Worm (Caenorhabditis elegans) whole organism, L1 larva: ENCODE measurements around the gene col-13.

Experiments
- F16B12.6 ChIP-seq: fragments of 150-350 bp; optimal IDR thresholded peaks from 2 replicates; lab custom pipeline; 2014; ENCODE audit warnings: missing biosample characterization, missing genetic modification characterization
- aly-2 ChIP-seq: fragments of 150-350 bp; optimal IDR thresholded peaks from 2 replicates; lab custom pipeline; 2014; ENCODE audit warnings: missing biosample characterization, missing genetic modification characterization
- ama-1 ChIP-seq: fragments of 150-350 bp; optimal IDR thresholded peaks from 2 replicates; lab custom pipeline; 2014
- blmp-1 ChIP-seq: fragments of 150-350 bp; optimal IDR thresholded peaks from 2 replicates; lab custom pipeline; 2014; ENCODE audit warnings: missing biosample characterization, missing genetic modification characterization
- ceh-8 ChIP-seq: fragments of 200-800 bp; sonication (Bioruptor generic); optimal IDR thresholded peaks from 2 replicates; lab custom pipeline; 2018; ENCODE audit warnings: mild to moderate bottlenecking, missing genetic modification characterization, moderate library complexity, missing compliant biosample characterization
- ceh-88 ChIP-seq: fragments of 200-800 bp; sonication (Bioruptor generic); IDR thresholded peaks from 2 replicates; pipeline ENCODE4 v1.3.6; 2022; ENCODE audit warnings: missing genetic modification characterization, missing compliant biosample characterization
- dsc-1 ChIP-seq: sonication (generic microtip); optimal IDR thresholded peaks from 2 replicates; lab custom pipeline; 2016; ENCODE audit warnings: mild to moderate bottlenecking, missing genetic modification characterization, missing compliant biosample characterization
- efl-1 ChIP-seq, 4 experiments: fragments of 150-350 bp; optimal IDR thresholded peaks in 3 of 4; peaks in 1 of 4; 1 replicate in 1 of 4; 2 replicates in 3 of 4; lab custom pipeline; 2014; ENCODE audit warnings: missing biosample characterization in 2 of 4, missing genetic modification characterization in 2 of 4, missing genetic modification reagents in 2 of 4
- fkh-10 ChIP-seq: sonication (generic microtip); optimal IDR thresholded peaks from 2 replicates; lab custom pipeline; 2017; ENCODE audit warnings: missing biosample characterization, missing genetic modification reagents, missing genetic modification characterization
- fkh-4 ChIP-seq: sonication (generic microtip); optimal IDR thresholded peaks from 2 replicates; lab custom pipeline; 2016; ENCODE audit warnings: missing compliant biosample characterization, missing genetic modification characterization, borderline replicate concordance
- fkh-8 ChIP-seq: sonication (generic microtip); optimal IDR thresholded peaks from 2 replicates; lab custom pipeline; 2016; ENCODE audit warnings: mild to moderate bottlenecking, missing genetic modification characterization, missing compliant biosample characterization
- hlh-17 ChIP-seq: fragments of 200-800 bp; sonication (Bioruptor generic); optimal IDR thresholded peaks from 2 replicates; lab custom pipeline; 2018; ENCODE audit warnings: missing genetic modification characterization, mild to moderate bottlenecking, missing compliant biosample characterization, moderate library complexity, borderline replicate concordance
- hlh-4 ChIP-seq: sonication (generic microtip); optimal IDR thresholded peaks from 2 replicates; lab custom pipeline; 2016; ENCODE audit warnings: mild to moderate bottlenecking, missing genetic modification characterization, missing compliant biosample characterization
- isw-1 ChIP-seq: fragments of 200-800 bp; sonication (Bioruptor generic); IDR thresholded peaks from 2 replicates; pipeline ENCODE4 v1.3.6; 2022; ENCODE audit warnings: missing genetic modification characterization, missing compliant biosample characterization
- lin-14 ChIP-seq: fragments of 200-800 bp; sonication (Bioruptor generic); optimal IDR thresholded peaks from 2 replicates; lab custom pipeline; 2018; ENCODE audit warnings: mild to moderate bottlenecking, missing genetic modification characterization, moderate library complexity, missing compliant biosample characterization
- lin-15B ChIP-seq: fragments of 150-350 bp; sonication (generic microtip); optimal IDR thresholded peaks from 3 replicates; lab custom pipeline; 2014; ENCODE audit warnings: missing biosample characterization, missing genetic modification characterization
- lin-39 ChIP-seq: fragments of 150-350 bp; optimal IDR thresholded peaks from 2 replicates; lab custom pipeline; 2014; ENCODE audit warnings: missing biosample characterization, missing genetic modification reagents, missing genetic modification characterization
- lir-3 ChIP-seq: sonication (generic microtip); optimal IDR thresholded peaks from 2 replicates; lab custom pipeline; 2016; ENCODE audit warnings: mild to moderate bottlenecking, missing genetic modification characterization, moderate library complexity, missing compliant biosample characterization; ENCODE audit not compliant: poor library complexity
- lsy-2 ChIP-seq, 2 experiments: fragments of 150-350 bp; optimal IDR thresholded peaks; 2 replicates each; lab custom pipeline; 2014; ENCODE audit warnings: missing biosample characterization in 2 of 2, missing genetic modification characterization in 2 of 2
- mab-9 ChIP-seq: fragments of 200-800 bp; sonication (Bioruptor generic); IDR thresholded peaks from 2 replicates; pipeline ENCODE4 v1.3.6; 2022; ENCODE audit warnings: missing genetic modification reagents, missing genetic modification characterization, missing compliant biosample characterization
- mdl-1 ChIP-seq, 2 experiments: fragments of 150-350 bp; optimal IDR thresholded peaks; 2 replicates each; lab custom pipeline; 2014 to 2017; ENCODE audit warnings: missing biosample characterization in 2 of 2, missing genetic modification characterization in 2 of 2, inconsistent platforms in 1 of 2
- nhr-20 ChIP-seq: sonication (generic microtip); optimal IDR thresholded peaks from 2 replicates; lab custom pipeline; 2016; ENCODE audit warnings: mild to moderate bottlenecking, missing genetic modification characterization, missing compliant biosample characterization
- nhr-47 ChIP-seq: sonication (generic microtip); optimal IDR thresholded peaks from 2 replicates; lab custom pipeline; 2016; ENCODE audit warnings: mild to moderate bottlenecking, missing genetic modification characterization, moderate library complexity, missing compliant biosample characterization
- nhr-71 ChIP-seq: sonication (generic microtip); optimal IDR thresholded peaks from 2 replicates; lab custom pipeline; 2016; ENCODE audit warnings: mild to moderate bottlenecking, missing genetic modification characterization, moderate library complexity, missing compliant biosample characterization
- nhr-85 ChIP-seq: sonication (generic microtip); peaks from one replicate; lab custom pipeline; 2016; ENCODE audit warnings: missing genetic modification characterization, inconsistent platforms, missing compliant biosample characterization
- pax-3 ChIP-seq: fragments of 200-800 bp; sonication (Bioruptor generic); optimal IDR thresholded peaks from 2 replicates; lab custom pipeline; 2018; ENCODE audit warnings: mild to moderate bottlenecking, missing genetic modification characterization, moderate library complexity, missing compliant biosample characterization
- snpc-4 ChIP-seq: fragments of 150-350 bp; optimal IDR thresholded peaks from 2 replicates; lab custom pipeline; 2014; ENCODE audit warnings: missing biosample characterization, missing genetic modification characterization
- snu-23 ChIP-seq: sonication (generic microtip); optimal IDR thresholded peaks from 2 replicates; lab custom pipeline; 2016; ENCODE audit warnings: missing genetic modification characterization, missing compliant biosample characterization
- sup-37 ChIP-seq: fragments of 200-800 bp; sonication (Bioruptor generic); optimal IDR thresholded peaks from 2 replicates; lab custom pipeline; 2018; ENCODE audit warnings: mild to moderate bottlenecking, missing genetic modification characterization, missing compliant biosample characterization
- swsn-7 ChIP-seq: sonication (generic microtip); optimal IDR thresholded peaks from 2 replicates; lab custom pipeline; 2016; ENCODE audit warnings: missing genetic modification characterization, missing compliant biosample characterization
- tlp-1 ChIP-seq: fragments of 150-350 bp; optimal IDR thresholded peaks from 2 replicates; lab custom pipeline; 2014; ENCODE audit warnings: missing biosample characterization, missing genetic modification characterization
- unc-30 ChIP-seq: sonication (generic microtip); optimal IDR thresholded peaks from 2 replicates; lab custom pipeline; 2017; ENCODE audit warnings: missing biosample characterization, missing genetic modification characterization
- vab-15 ChIP-seq: sonication (generic microtip); optimal IDR thresholded peaks from 2 replicates; lab custom pipeline; 2017; ENCODE audit warnings: missing genotype, mild to moderate bottlenecking, missing genetic modification characterization, missing compliant biosample characterization
- zag-1 ChIP-seq: fragments of 150-350 bp; optimal IDR thresholded peaks from 2 replicates; lab custom pipeline; 2014; ENCODE audit warnings: missing biosample characterization, missing genetic modification characterization

Gene col-13

ce11 chrV:10466607-10467092 is 44.9 kb upstream of the col-13 start (continued):
- TF ChIP-seq isw-1 (GFP tag; lab: Robert Waterston, UW) (peak; percentile 76), tlp-1 (tag; lab: Kevin White, UChicago) (no peak), zag-1 (tag; lab: Kevin White, UChicago) (peak; percentile 93)

- TF ChIP-seq nhr-47 (tag; lab: Kevin White, UChicago) (peak; percentile 73), efl-1 (optimal IDR thresholded peaks at IDR 0.05; lab: Kevin White, UChicago) (no peak), efl-1 (GFP tag; optimal IDR thresholded peaks at IDR 0.05 in 1 of 2; lab: Kevin White, UChicago) (peak in 1 of 2 experiments; percentile 7), lin-15B (tag; lab: Kevin White, UChicago) (no peak), nhr-85 (peak; percentile 6), hlh-17 (GFP tag; lab: Kevin White, UChicago) (no peak), nhr-71 (peak; percentile 84), pax-3 (tag; lab: Kevin White, UChicago) (peak; percentile 2), mdl-1 (tag; optimal IDR thresholded peaks at IDR 0.05; lab: Kevin White, UChicago) (no peak), lin-14 (peak; percentile 71), swsn-7 (tag; lab: Kevin White, UChicago) (peak; percentile 34), hlh-4 (tag; lab: Kevin White, UChicago) (peak; percentile 98), nhr-20 (peak; percentile 51), lsy-2 (tag; optimal IDR thresholded peaks at IDR 0.05; lab: Kevin White, UChicago) (peak in 1 of 2 experiments; percentile 38), snpc-4 (no peak), ceh-88 (GFP tag; lab: Robert Waterston, UW) (0 out of 2 replicates have a peak, but pooled peaks have one; percentile 33), lir-3 (tag; lab: Kevin White, UChicago) (peak; percentile 42), dsc-1 (peak; percentile 85), fkh-8 (tag; lab: Kevin White, UChicago) (peak; percentile 80), snu-23 (GFP tag; lab: Kevin White, UChicago) (no peak), ceh-8 (GFP tag; lab: Kevin White, UChicago) (peak; percentile 90), ama-1 (lab: Kevin White, UChicago) (no peak)
Measured at ce11 chrV:10465478-10465877, 43.8 kb upstream of the col-13 start.

- TF ChIP-seq sup-37 (GFP tag; lab: Kevin White, UChicago) (no peak), blmp-1 (tag; lab: Kevin White, UChicago) (no peak), lsy-2 (tag; optimal IDR thresholded peaks at IDR 0.05; lab: Kevin White, UChicago) (peak in 1 of 2 experiments; percentile 12), lin-14 (peak; percentile 41), ceh-8 (GFP tag; lab: Kevin White, UChicago) (no peak), F16B12.6 (no peak), pax-3 (tag; lab: Kevin White, UChicago) (no peak), fkh-8 (tag; lab: Kevin White, UChicago) (peak; percentile 33), snpc-4 (no peak), fkh-10 (GFP tag; lab: Kevin White, UChicago) (no peak)
Measured at ce11 chrV:10464746-10465145, 43.0 kb upstream of the col-13 start.

ce11 chrV:10464160-10464559 is 42.5 kb upstream of the col-13 start:
- TF ChIP-seq dsc-1 (peak; percentile 96), fkh-4 (tag; lab: Kevin White, UChicago) (peak; percentile 87), lin-39 (tag; lab: Kevin White, UChicago) (no peak), nhr-85 (peak; percentile 61)

- no peak for TF ChIP-seq fkh-10 (GFP tag; lab: Kevin White, UChicago)
- TF ChIP-seq mab-9 (GFP tag; lab: Robert Waterston, UW) = no peak
- no peak for TF ChIP-seq nhr-20
- TF ChIP-seq unc-30 = no peak
- TF ChIP-seq aly-2 (tag; lab: Kevin White, UChicago) = no peak
- TF ChIP-seq pax-3 (tag; lab: Kevin White, UChicago) = no peak
- TF ChIP-seq vab-15 (tag; lab: Kevin White, UChicago) = no peak
Measured at ce11 chrV:10463276-10463675, 41.6 kb upstream of the col-13 start, which contains the start of gene F22E12.3. F22E12.3 (minus strand) TSS chrV:10463376.
